Fruit fly (Drosophila melanogaster) whole organism, embryonic: ENCODE measurements around the gene CG1494.

Experiments used
- CG10147 ChIP-seq: fragments of 200-800 bp; sonication (Bioruptor generic); optimal IDR thresholded peaks from 2 replicates; lab custom pipeline; 2019; ENCODE audit warnings: missing biosample characterization, mild to moderate bottlenecking, missing genetic modification characterization, moderate library complexity
- CG10462 ChIP-seq: fragments of 200-800 bp; sonication (Bioruptor generic); optimal IDR thresholded peaks from 2 replicates; lab custom pipeline; 2016; ENCODE audit warnings: missing biosample characterization, missing genetic modification characterization
- CG12391 ChIP-seq: fragments of 200-800 bp; sonication (Bioruptor generic); optimal IDR thresholded peaks from 3 replicates; lab custom pipeline; 2018; ENCODE audit warnings: missing biosample characterization, mild to moderate bottlenecking, missing genetic modification characterization, moderate library complexity
- CG12769 ChIP-seq: fragments of 200-800 bp; sonication (Bioruptor generic); optimal IDR thresholded peaks from 2 replicates; lab custom pipeline; 2019; ENCODE audit warnings: missing biosample characterization, mild to moderate bottlenecking, missing genetic modification characterization, moderate library complexity
- CG14441 ChIP-seq: fragments of 200-800 bp; sonication (Bioruptor generic); IDR thresholded peaks from 2 replicates; pipeline ENCODE4 v1.3.6; 2022; ENCODE audit warnings: missing biosample characterization, missing genetic modification characterization
- CG16863 ChIP-seq: fragments of 200-800 bp; sonication (Bioruptor generic); optimal IDR thresholded peaks from 3 replicates; lab custom pipeline; 2016; ENCODE audit warnings: missing biosample characterization, missing genetic modification characterization
- CG17829 ChIP-seq: fragments of 200-800 bp; optimal IDR thresholded peaks from 2 replicates; lab custom pipeline; 2019; ENCODE audit warnings: missing biosample characterization, mild to moderate bottlenecking, missing genetic modification characterization, moderate library complexity
- CG18599 ChIP-seq: fragments of 200-800 bp; sonication (Bioruptor generic); optimal IDR thresholded peaks from 3 replicates; lab custom pipeline; 2017; ENCODE audit warnings: missing biosample characterization, missing genetic modification characterization, mild to moderate bottlenecking, moderate library complexity, missing genetic modification reagents
- CG2889 ChIP-seq: fragments of 200-800 bp; sonication (Bioruptor generic); IDR thresholded peaks from 3 replicates; pipeline ENCODE4 v1.3.6; 2022; ENCODE audit warnings: missing biosample characterization, missing genetic modification characterization
- CG30020 ChIP-seq: fragments of 200-800 bp; optimal IDR thresholded peaks from 2 replicates; lab custom pipeline; 2019; ENCODE audit warnings: missing biosample characterization, mild to moderate bottlenecking, missing genetic modification characterization, moderate library complexity
- CG3726 ChIP-seq: fragments of 200-800 bp; sonication (Bioruptor generic); IDR thresholded peaks from 3 replicates; pipeline ENCODE4, ENCODE4 v1.3.6; 2022; ENCODE audit warnings: missing biosample characterization, missing genetic modification characterization
- CG4404 ChIP-seq: fragments of 200-800 bp; sonication (Bioruptor generic); IDR thresholded peaks from 2 replicates; pipeline ENCODE4 v1.3.6; 2022; ENCODE audit warnings: missing biosample characterization, missing genetic modification characterization
- CG6272 ChIP-seq: fragments of 200-800 bp; sonication (Bioruptor generic); IDR thresholded peaks from 2 replicates; pipeline ENCODE4 v1.3.6; 2022; ENCODE audit warnings: missing biosample characterization, missing genetic modification characterization
- CG7745 ChIP-seq: fragments of 200-800 bp; sonication (Bioruptor generic); optimal IDR thresholded peaks from 2 replicates; lab custom pipeline; 2018; ENCODE audit warnings: missing biosample characterization, mild to moderate bottlenecking, missing genetic modification characterization, moderate library complexity
- CG7786 ChIP-seq: fragments of 200-800 bp; sonication (Bioruptor generic); optimal IDR thresholded peaks from 2 replicates; lab custom pipeline; 2016; ENCODE audit warnings: missing biosample characterization, missing genetic modification characterization
- CTCF ChIP-seq: fragments of 200-800 bp; sonication (Bioruptor generic); optimal IDR thresholded peaks from 2 replicates; lab custom pipeline; 2017; ENCODE audit warnings: missing biosample characterization, mild to moderate bottlenecking, missing genetic modification characterization, moderate library complexity
- D19B ChIP-seq: fragments of 200-800 bp; sonication (Bioruptor generic); optimal IDR thresholded peaks from 2 replicates; lab custom pipeline; 2017; ENCODE audit warnings: missing biosample characterization, mild to moderate bottlenecking, missing genetic modification characterization
- E2f2 ChIP-seq: fragments of 200-800 bp; sonication (Bioruptor generic); IDR thresholded peaks from 2 replicates; pipeline ENCODE4 v1.3.6; 2022; ENCODE audit warnings: missing biosample characterization, missing genetic modification characterization
- Elba2 ChIP-seq: fragments of 200-800 bp; sonication (Bioruptor generic); optimal IDR thresholded peaks from 3 replicates; lab custom pipeline; 2016; ENCODE audit warnings: missing biosample characterization, missing genetic modification characterization
- Hmr ChIP-seq: fragments of 200-800 bp; sonication (Bioruptor generic); optimal IDR thresholded peaks from 3 replicates; lab custom pipeline; 2017; ENCODE audit warnings: mild to moderate bottlenecking, missing biosample characterization, missing genetic modification reagents, missing genetic modification characterization
- Hr78 ChIP-seq, 2 experiments: fragments of 200-800 bp in 1 of 2; fragments of >200 bp in 1 of 2; sonication (Bioruptor generic) in 1 of 2; optimal IDR thresholded peaks; 2 replicates each; lab custom pipeline; 2017 to 2019; ENCODE audit warnings: missing biosample characterization in 2 of 2, missing genetic modification characterization in 2 of 2, mild to moderate bottlenecking in 1 of 2, moderate library complexity in 1 of 2
- Mad ChIP-seq: fragments of 200-800 bp; sonication (Bioruptor generic); optimal IDR thresholded peaks from 2 replicates; lab custom pipeline; 2016; ENCODE audit warnings: missing biosample characterization, missing genetic modification characterization
- NfI ChIP-seq: fragments of 200-800 bp; sonication (Bioruptor generic); optimal IDR thresholded peaks from 3 replicates; lab custom pipeline; 2018; ENCODE audit warnings: missing biosample characterization, mild to moderate bottlenecking, missing genetic modification characterization, moderate library complexity
- Poxn ChIP-seq: fragments of 200-800 bp; sonication (Bioruptor generic); IDR thresholded peaks from 2 replicates; pipeline ENCODE4 v1.3.6; 2022; ENCODE audit warnings: missing biosample characterization, missing genetic modification characterization
- Sox102F ChIP-seq: fragments of 200-800 bp; sonication (Bioruptor generic); optimal IDR thresholded peaks from 2 replicates; lab custom pipeline; 2018; ENCODE audit warnings: missing biosample characterization, mild to moderate bottlenecking, missing genetic modification characterization, moderate library complexity
- Trl ChIP-seq, 3 experiments: fragments of >200 bp in 2 of 3; fragments of 200-800 bp in 1 of 3; sonication (Bioruptor generic) in 1 of 3; optimal IDR thresholded peaks; 2 replicates in 1 of 3; 3 replicates in 2 of 3; lab custom pipeline; 2016 to 2017; ENCODE audit warnings: missing biosample characterization in 1 of 3, missing genetic modification characterization in 1 of 3
- Vsx1 ChIP-seq: fragments of 200-800 bp; sonication (Bioruptor generic); optimal IDR thresholded peaks from 2 replicates; lab custom pipeline; 2017; ENCODE audit warnings: missing biosample characterization, mild to moderate bottlenecking, missing genetic modification characterization, missing genetic modification reagents
- al ChIP-seq: fragments of 200-800 bp; sonication (Bioruptor generic); IDR thresholded peaks from 2 replicates; pipeline ENCODE4 v1.3.6; 2022; ENCODE audit warnings: missing biosample characterization, missing genetic modification characterization
- cad ChIP-seq: fragments of >200 bp; optimal IDR thresholded peaks from 2 replicates; lab custom pipeline; 2017; ENCODE audit warnings: missing biosample characterization, missing genetic modification characterization
- dysf ChIP-seq: fragments of 200-800 bp; sonication (Bioruptor generic); IDR thresholded peaks from 3 replicates; pipeline ENCODE4 v1.3.6; 2022; ENCODE audit warnings: missing biosample characterization, missing genetic modification characterization
- gcm ChIP-seq: fragments of 200-800 bp; sonication (Bioruptor generic); optimal IDR thresholded peaks from 2 replicates; lab custom pipeline; 2019; ENCODE audit warnings: missing biosample characterization, mild to moderate bottlenecking, missing genetic modification characterization, moderate library complexity
- gro ChIP-seq: fragments of 200-800 bp; sonication (Bioruptor generic); optimal IDR thresholded peaks from 2 replicates; lab custom pipeline; 2016; ENCODE audit warnings: missing biosample characterization, missing genetic modification characterization
- gt ChIP-seq: fragments of 200-800 bp; sonication (Bioruptor generic); IDR thresholded peaks from 2 replicates; pipeline ENCODE4 v1.3.6; 2022; ENCODE audit warnings: missing biosample characterization, missing genetic modification characterization
- kah ChIP-seq: fragments of 200-800 bp; sonication (Bioruptor generic); optimal IDR thresholded peaks from 2 replicates; lab custom pipeline; 2018; ENCODE audit warnings: missing biosample characterization, mild to moderate bottlenecking, missing genetic modification characterization
- kay ChIP-seq: fragments of 200-800 bp; sonication (Bioruptor generic); optimal IDR thresholded peaks from 2 replicates; lab custom pipeline; 2016; ENCODE audit warnings: missing biosample characterization, missing genetic modification characterization
- maf-S ChIP-seq: fragments of 200-800 bp; sonication (Bioruptor generic); optimal IDR thresholded peaks from 2 replicates; lab custom pipeline; 2016; ENCODE audit warnings: missing biosample characterization, missing genetic modification characterization
- p53 ChIP-seq: fragments of 200-800 bp; sonication (Bioruptor generic); optimal IDR thresholded peaks from 2 replicates; lab custom pipeline; 2016; ENCODE audit warnings: missing biosample characterization, missing genetic modification characterization
- phol ChIP-seq: fragments of 200-800 bp; sonication (Bioruptor generic); optimal IDR thresholded peaks from 3 replicates; lab custom pipeline; 2018; ENCODE audit warnings: missing biosample characterization, mild to moderate bottlenecking, missing genetic modification characterization, moderate library complexity
- pnt ChIP-seq: fragments of 200-800 bp; sonication (Bioruptor generic); optimal IDR thresholded peaks from 3 replicates; lab custom pipeline; 2016; ENCODE audit warnings: missing biosample characterization, missing genetic modification characterization
- shn ChIP-seq: fragments of 200-800 bp; sonication (Bioruptor generic); optimal IDR thresholded peaks from 3 replicates; lab custom pipeline; 2016; ENCODE audit warnings: missing biosample characterization, missing genetic modification characterization
- ssp ChIP-seq: fragments of 200-800 bp; sonication (Bioruptor generic); IDR thresholded peaks from 2 replicates; pipeline ENCODE4 v1.3.6; 2022; ENCODE audit warnings: missing biosample characterization, missing genetic modification characterization
- stwl ChIP-seq: fragments of 200-800 bp; sonication (Bioruptor generic); optimal IDR thresholded peaks from 3 replicates; lab custom pipeline; 2018; ENCODE audit warnings: missing biosample characterization, mild to moderate bottlenecking, missing genetic modification characterization, moderate library complexity
- usp ChIP-seq: fragments of >200 bp; optimal IDR thresholded peaks from 2 replicates; lab custom pipeline; 2017; ENCODE audit warnings: missing biosample characterization, missing genetic modification characterization

Gene CG1494

DNA sequence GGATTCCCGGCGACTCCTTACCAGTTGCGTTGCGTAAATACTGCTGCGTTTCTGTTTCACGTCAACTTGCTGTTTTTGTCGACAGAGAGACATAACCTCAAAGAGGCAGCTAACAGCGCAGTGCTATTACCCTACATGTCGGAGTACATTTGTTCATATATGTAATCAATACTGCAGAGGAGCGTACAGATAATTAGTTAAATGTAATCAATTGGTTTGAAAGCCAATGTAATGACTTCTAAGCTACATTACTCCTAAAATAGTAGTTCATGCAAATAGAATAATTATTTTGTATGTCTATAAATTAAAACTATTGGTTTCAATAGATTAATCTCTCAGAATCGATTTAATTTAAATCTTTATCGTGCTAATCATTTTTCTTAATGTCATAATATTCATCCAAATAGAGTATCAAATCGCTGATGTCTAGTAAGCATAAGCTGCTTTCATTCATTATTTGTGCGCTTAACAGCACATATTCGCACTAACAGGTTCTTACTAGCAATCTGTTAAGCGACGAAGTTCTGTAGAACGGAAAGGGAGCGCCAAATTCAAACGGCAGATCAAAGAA, 34.2 kb downstream of the CG1494 start, which contains the start of the genes SLIRP1 and anox (continued):
- TF ChIP-seq Trl (optimal IDR thresholded peaks at IDR 0.05; lab: Kevin White, UChicago), result no peak
- peak; percentile 68 for TF ChIP-seq Trl (GFP tag; optimal IDR thresholded peaks at IDR 0.05; lab: Kevin White, UChicago)
- no peak for TF ChIP-seq Elba2 (GFP tag; lab: Kevin White, UChicago)
- peak; percentile 84 for TF ChIP-seq shn (GFP tag; lab: Kevin White, UChicago)
- peak; percentile 48; the same call in 1 of the 2 replicates for TF ChIP-seq CG6272 (GFP tag; lab: Robert Waterston, UW)
- TF ChIP-seq CG2889 (GFP tag; lab: Robert Waterston, UW), result peak; percentile 74; the same call in 2 of the 3 replicates
- peak; percentile 81 for TF ChIP-seq D19B (GFP tag; lab: Kevin White, UChicago)
- no peak for TF ChIP-seq CG7745
- peak; percentile 85 for TF ChIP-seq NfI (GFP tag; lab: Kevin White, UChicago)
- TF ChIP-seq Hmr (GFP tag; lab: Kevin White, UChicago), result peak; percentile 90
- peak; percentile 70 for TF ChIP-seq CG30020
- peak; percentile 93 for TF ChIP-seq CG12391 (tag; lab: Kevin White, UChicago)
- peak; percentile 89 for TF ChIP-seq Sox102F (GFP tag; lab: Kevin White, UChicago)
- peak; percentile 48; the same call in 1 of the 3 replicates for TF ChIP-seq CG3726 (GFP tag; lab: Robert Waterston, UW)
- TF ChIP-seq CG18599 (GFP tag; lab: Kevin White, UChicago), result peak; percentile 89
- TF ChIP-seq kay (GFP tag; lab: Kevin White, UChicago), result peak; percentile 76
- peak; percentile 55 for TF ChIP-seq al (GFP tag; lab: Robert Waterston, UW)
- TF ChIP-seq CG10147, result peak; percentile 92
- TF ChIP-seq gro (GFP tag; lab: Kevin White, UChicago), result peak; percentile 82
- TF ChIP-seq gt, result peak; percentile 50
- peak; percentile 90 for TF ChIP-seq dysf (GFP tag; lab: Robert Waterston, UW)
- TF ChIP-seq CG16863, result peak; percentile 78
- TF ChIP-seq CG12769 (tag; lab: Kevin White, UChicago), result peak; percentile 83
- TF ChIP-seq CTCF, result peak; percentile 36
- peak; percentile 87 for TF ChIP-seq CG17829 (tag; lab: Kevin White, UChicago)
- no peak for TF ChIP-seq usp
- TF ChIP-seq CG10462, result peak; percentile 70
- peak; percentile 23 for TF ChIP-seq stwl
- peak; percentile 87 for TF ChIP-seq Vsx1
- TF ChIP-seq pnt (GFP tag; lab: Kevin White, UChicago), result peak; percentile 60
- peak; percentile 86 for TF ChIP-seq gcm (GFP tag; lab: Kevin White, UChicago)
- TF ChIP-seq maf-S, result peak; percentile 69
- TF ChIP-seq p53 (GFP tag; lab: Kevin White, UChicago), result peak; percentile 9
- peak in 1 of 2 experiments; percentile 59 for TF ChIP-seq Hr78 (GFP tag; optimal IDR thresholded peaks at IDR 0.05; lab: Kevin White, UChicago)
- TF ChIP-seq cad, result no peak
- peak; percentile 79 for TF ChIP-seq CG14441
- TF ChIP-seq E2f2 (GFP tag; lab: Robert Waterston, UW), result peak; percentile 74
- peak; percentile 79 for TF ChIP-seq CG7786 (GFP tag; lab: Kevin White, UChicago)
- peak; percentile 46; the same call in 1 of the 2 replicates for TF ChIP-seq Poxn (GFP tag; lab: Robert Waterston, UW)
- TF ChIP-seq kah (GFP tag; lab: Kevin White, UChicago), result peak; percentile 3
- peak; percentile 93 for TF ChIP-seq phol (tag; lab: Kevin White, UChicago)
- TF ChIP-seq CG4404 (GFP tag; lab: Robert Waterston, UW), result peak; percentile 66
- peak; percentile 68 for TF ChIP-seq ssp (GFP tag; lab: Robert Waterston, UW)
- peak; percentile 41 for TF ChIP-seq Mad (GFP tag; lab: Kevin White, UChicago)
- TF ChIP-seq, all 482 proteins: peak for 379
